Worm (Caenorhabditis elegans) whole organism, mixed stage, embryonic: ENCODE measurements around the gene Y69H2.3.

Source experiments
- ceh-39 ChIP-seq: fragments of 150-350 bp; optimal IDR thresholded peaks from 2 replicates; lab custom pipeline; 2014; ENCODE audit warnings: missing biosample characterization, missing genetic modification characterization
- ces-1 ChIP-seq: fragments of 150-350 bp; optimal IDR thresholded peaks from 2 replicates; lab custom pipeline; 2014; ENCODE audit warnings: missing biosample characterization, missing genetic modification reagents, missing genetic modification characterization
- drap-1 ChIP-seq: fragments of 200-800 bp; sonication (Bioruptor generic); optimal IDR thresholded peaks from 3 replicates; lab custom pipeline; 2018; ENCODE audit warnings: mild to moderate bottlenecking, missing genetic modification characterization, missing compliant biosample characterization
- ham-2 ChIP-seq: fragments of 200-800 bp; sonication (Bioruptor generic); optimal IDR thresholded peaks from 2 replicates; lab custom pipeline; 2018; ENCODE audit warnings: mild to moderate bottlenecking, missing genetic modification characterization, missing compliant biosample characterization
- lin-13 ChIP-seq: fragments of 150-350 bp; optimal IDR thresholded peaks from 2 replicates; lab custom pipeline; 2014; ENCODE audit warnings: missing biosample characterization, missing genetic modification characterization
- nhr-12 ChIP-seq: fragments of 150-350 bp; optimal IDR thresholded peaks from 2 replicates; lab custom pipeline; 2014; ENCODE audit warnings: missing biosample characterization, missing genetic modification characterization
- nhr-28 ChIP-seq: fragments of 150-350 bp; optimal IDR thresholded peaks from 2 replicates; lab custom pipeline; 2014; ENCODE audit warnings: missing biosample characterization, missing genetic modification characterization
- nhr-76 ChIP-seq: sonication (generic microtip); optimal IDR thresholded peaks from 2 replicates; lab custom pipeline; 2017; ENCODE audit warnings: missing biosample characterization, missing genetic modification characterization
- pha-4 ChIP-seq: fragments of 150-350 bp; optimal IDR thresholded peaks from 2 replicates; lab custom pipeline; 2018; ENCODE audit warnings: missing biosample characterization, missing genetic modification reagents, missing genetic modification characterization
- sem-2 ChIP-seq: fragments of 200-800 bp; sonication (Bioruptor generic); optimal IDR thresholded peaks from 2 replicates; lab custom pipeline; 2018; ENCODE audit warnings: mild to moderate bottlenecking, missing genetic modification characterization, missing compliant biosample characterization
- tbx-8 ChIP-seq: fragments of 200-800 bp; sonication (Bioruptor generic); optimal IDR thresholded peaks from 2 replicates; lab custom pipeline; 2018; ENCODE audit warnings: mild to moderate bottlenecking, missing genetic modification characterization, moderate library complexity, missing compliant biosample characterization
- unc-62 ChIP-seq: fragments of 150-350 bp; optimal IDR thresholded peaks from 2 replicates; lab custom pipeline; 2014; ENCODE audit warnings: missing biosample characterization, missing genetic modification reagents, missing genetic modification characterization
- ztf-11 ChIP-seq: fragments of 150-350 bp; optimal IDR thresholded peaks from 2 replicates; lab custom pipeline; 2014; ENCODE audit warnings: missing biosample characterization, missing genetic modification characterization

DNA sequence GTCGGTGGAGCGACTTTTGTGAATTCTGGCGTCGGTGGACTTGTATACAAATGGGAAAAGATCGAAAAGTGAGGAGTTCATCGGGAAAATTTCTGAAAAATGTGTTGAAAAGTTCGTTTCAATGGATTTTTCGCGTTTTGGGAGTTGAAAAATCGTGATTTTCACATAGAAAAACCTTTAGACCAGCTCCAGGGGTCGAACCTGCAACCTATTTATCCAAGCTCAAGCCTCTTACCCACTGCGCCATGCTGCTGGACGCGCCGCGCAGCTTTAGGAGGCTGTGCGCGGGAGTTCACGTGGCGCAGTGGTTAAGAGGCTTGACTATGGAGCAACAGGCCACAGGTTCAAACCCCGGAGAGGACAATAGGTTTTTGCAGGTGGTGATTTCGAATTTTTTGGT lies 41.5 kb downstream of the Y69H2.3 start, which contains the start of gene Y69H2.1:
- TF ChIP-seq unc-62 (no peak), sem-2 (GFP tag; lab: Kevin White, UChicago) (no peak), tbx-8 (GFP tag; lab: Kevin White, UChicago) (no peak), nhr-28 (no peak), nhr-12 (tag; lab: Kevin White, UChicago) (no peak), pha-4 (tag; lab: Kevin White, UChicago) (no peak), ceh-39 (no peak), lin-13 (no peak), drap-1 (GFP tag; lab: Kevin White, UChicago) (no peak), ces-1 (GFP tag; lab: Kevin White, UChicago) (no peak), ztf-11 (tag; lab: Kevin White, UChicago) (no peak), ham-2 (GFP tag; lab: Kevin White, UChicago) (no peak), nhr-76 (tag; lab: Kevin White, UChicago) (no peak)
